Fruit fly (Drosophila melanogaster): ENCODE measurements around the gene PpD3.

Gene PpD3

DNA sequence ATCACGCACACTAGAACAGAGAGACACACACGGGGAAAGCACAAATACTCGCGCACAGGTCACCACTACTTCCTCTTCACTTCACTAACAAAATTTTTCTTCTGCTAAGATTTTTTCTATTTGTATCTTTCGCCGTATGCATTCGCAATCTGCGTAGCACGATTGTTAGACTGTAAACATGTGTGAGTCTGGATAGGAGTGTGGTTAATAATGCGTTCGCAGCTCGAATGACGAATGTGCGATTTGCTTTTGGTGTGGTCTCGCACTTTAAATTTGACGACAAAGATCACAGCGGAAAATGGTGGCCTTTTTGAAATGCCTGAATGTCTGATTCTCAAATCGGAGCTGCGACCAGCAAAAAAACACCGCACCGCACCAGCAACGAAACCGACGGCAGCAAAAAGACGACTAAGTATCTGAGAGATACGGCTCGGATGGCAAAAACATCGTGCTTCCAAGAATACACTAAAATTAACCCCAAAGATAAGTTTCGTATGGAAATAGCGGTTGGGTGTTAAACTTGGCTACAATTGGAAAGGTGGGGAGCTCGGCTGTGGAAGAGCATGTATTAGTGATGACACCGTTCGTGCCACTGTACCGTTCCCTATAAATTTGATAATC lies 42.6 kb upstream of the PpD3 start, which contains the start of gene Unc-115a (continued):
- TF ChIP-seq zen (tag; optimal IDR thresholded peaks at IDR 0.05) (peak; percentile 67), CG1529 (GFP tag; optimal IDR thresholded peaks at IDR 0.05) (no peak), sqz (GFP tag; optimal IDR thresholded peaks at IDR 0.05) (peak; percentile 59), Dbx (GFP tag; IDR thresholded peaks at IDR 0.05) (no peak), her (GFP tag; optimal IDR thresholded peaks at IDR 0.05) (peak; percentile 60), Lhr (GFP tag; optimal IDR thresholded peaks at IDR 0.05) (peak; percentile 92), ap (GFP tag; IDR thresholded peaks at IDR 0.05) (no peak), HLH54F (GFP tag; optimal IDR thresholded peaks at IDR 0.05) (peak; percentile 59), E2f1 (GFP tag; IDR thresholded peaks at IDR 0.05) (no peak), CG9797 (GFP tag; optimal IDR thresholded peaks at IDR 0.05) (peak; percentile 84), nerfin-2 (GFP tag; IDR thresholded peaks at IDR 0.05; ENCODE audit: partially characterized antibody) (no peak), CG17385 (GFP tag; optimal IDR thresholded peaks at IDR 0.05) (no peak), HLH3B (GFP tag; IDR thresholded peaks at IDR 0.05) (no peak), nmo (GFP tag; optimal IDR thresholded peaks at IDR 0.05) (peak; percentile 63), CG7357 (GFP tag; IDR thresholded peaks at IDR 0.05) (no peak), CG2875 (GFP tag; optimal IDR thresholded peaks at IDR 0.05) (peak; percentile 27), CG13894 (tag; optimal IDR thresholded peaks at IDR 0.05) (no peak), MESR4 (GFP tag; optimal IDR thresholded peaks at IDR 0.05) (peak; percentile 53), dmrt11E (tag; optimal IDR thresholded peaks at IDR 0.05) (peak; percentile 17), CG10321 (GFP tag; IDR thresholded peaks at IDR 0.05) (no peak), CG16863 (GFP tag; optimal IDR thresholded peaks at IDR 0.05) (peak; percentile 37), C15 (GFP tag; IDR thresholded peaks at IDR 0.05) (no peak), maf-S (GFP tag; optimal IDR thresholded peaks at IDR 0.05) (peak; percentile 31), CG31224 (GFP tag; IDR thresholded peaks at IDR 0.05) (no peak), kah (GFP tag; optimal IDR thresholded peaks at IDR 0.05) (peak; percentile 32), peb (GFP tag; IDR thresholded peaks at IDR 0.05) (no peak), BEAF-32 (GFP tag; optimal IDR thresholded peaks at IDR 0.05) (peak; percentile 92), CTCF (GFP tag; optimal IDR thresholded peaks at IDR 0.05) (peak; percentile 79), nom (GFP tag; optimal IDR thresholded peaks at IDR 0.05) (no peak), zen2 (GFP tag; IDR thresholded peaks at IDR 0.05; ENCODE audit: partially characterized antibody) (no peak), Awh (GFP tag; IDR thresholded peaks at IDR 0.05) (no peak), CG14667 (GFP tag; IDR thresholded peaks at IDR 0.05) (no peak), vfl (GFP tag; optimal IDR thresholded peaks at IDR 0.05) (peak; percentile 39), CG6689 (GFP tag; IDR thresholded peaks at IDR 0.05) (no peak), Xrp1 (GFP tag; IDR thresholded peaks at IDR 0.05) (no peak), B-H1 (GFP tag; IDR thresholded peaks at IDR 0.05) (no peak), Dref (GFP tag; IDR thresholded peaks at IDR 0.05) (no peak), sima (GFP tag; optimal IDR thresholded peaks at IDR 0.05) (no peak), MBD-R2 (GFP tag; IDR thresholded peaks at IDR 0.05) (no peak), CG31441 (GFP tag; IDR thresholded peaks at IDR 0.05) (no peak), unc-4 (GFP tag; IDR thresholded peaks at IDR 0.05; ENCODE audit: partially characterized antibody) (no peak), Hey (tag; optimal IDR thresholded peaks at IDR 0.05) (no peak), zfh2 (GFP tag; optimal IDR thresholded peaks at IDR 0.05) (peak; percentile 54), Fer1 (GFP tag; optimal IDR thresholded peaks at IDR 0.05) (peak; percentile 23), CG16779 (GFP tag; IDR thresholded peaks at IDR 0.05) (no peak), tup (GFP tag; optimal IDR thresholded peaks at IDR 0.05) (no peak), CG30403 (GFP tag; optimal IDR thresholded peaks at IDR 0.05) (peak; percentile 29), CG10654 (GFP tag; optimal IDR thresholded peaks at IDR 0.05) (no peak), CG7963 (GFP tag; IDR thresholded peaks at IDR 0.05; ENCODE audit: partially characterized antibody) (no peak), sens (GFP tag) (peak; percentile 93), CG42726 (GFP tag; IDR thresholded peaks at IDR 0.05; ENCODE audit: partially characterized antibody) (no peak), pzg (GFP tag; optimal IDR thresholded peaks at IDR 0.05) (peak; percentile 97)

Measured in whole organism, embryonic.